Worm (Caenorhabditis elegans) whole organism, young adult: ENCODE data around the gene C50F4.16.

Experiments used
- B0019.2 ChIP-seq: fragments of 200-800 bp; sonication (Bioruptor generic); conservative IDR thresholded peaks from 2 replicates; pipeline ENCODE4 v1.3.6; 2022; ENCODE audit warnings: missing genetic modification reagents, missing genetic modification characterization, missing compliant biosample characterization
- B0261.1 ChIP-seq: sonication (generic microtip); optimal IDR thresholded peaks from 2 replicates; lab custom pipeline; 2016; ENCODE audit warnings: mild to moderate bottlenecking, missing genetic modification characterization, moderate library complexity, missing compliant biosample characterization
- C17E4.6 ChIP-seq: fragments of 200-800 bp; sonication (Bioruptor generic); IDR thresholded peaks from 2 replicates; pipeline ENCODE4 v1.3.6; 2022; ENCODE audit warnings: missing genetic modification reagents, missing genetic modification characterization, missing compliant biosample characterization
- D2030.7 ChIP-seq: fragments of 200-800 bp; sonication (Bioruptor generic); IDR thresholded peaks from 2 replicates; pipeline ENCODE4 v1.3.6; 2022; ENCODE audit warnings: missing genetic modification reagents, missing genetic modification characterization, missing compliant biosample characterization
- F10E7.11 ChIP-seq: sonication (generic microtip); optimal IDR thresholded peaks from 2 replicates; lab custom pipeline; 2017; ENCODE audit warnings: mild to moderate bottlenecking, missing genetic modification characterization, moderate library complexity, missing compliant biosample characterization
- F52B5.7 ChIP-seq: sonication (generic microtip); optimal IDR thresholded peaks from 2 replicates; lab custom pipeline; 2016; ENCODE audit warnings: mild to moderate bottlenecking, missing genetic modification characterization, missing compliant biosample characterization
- K11D2.4 ChIP-seq: fragments of 200-800 bp; sonication (Bioruptor generic); IDR thresholded peaks from 2 replicates; pipeline ENCODE4 v1.3.6; 2022; ENCODE audit warnings: missing genetic modification reagents, missing genetic modification characterization, missing compliant biosample characterization
- Y53F4B.3 ChIP-seq: fragments of 200-800 bp; sonication (Bioruptor generic); IDR thresholded peaks from 2 replicates; pipeline ENCODE4 v1.3.6; 2022; ENCODE audit warnings: missing genetic modification reagents, missing genetic modification characterization, missing compliant biosample characterization
- akir-1 ChIP-seq: fragments of 200-800 bp; sonication (Bioruptor generic); optimal IDR thresholded peaks from 2 replicates; lab custom pipeline; 2018; ENCODE audit warnings: mild to moderate bottlenecking, missing genetic modification characterization, moderate library complexity, missing compliant biosample characterization
- aptf-3 ChIP-seq: fragments of 200-800 bp; sonication (Bioruptor generic); IDR thresholded peaks from 2 replicates; pipeline ENCODE4 v1.3.6; 2022; ENCODE audit warnings: missing genetic modification characterization, missing compliant biosample characterization
- attf-3 ChIP-seq: fragments of 200-800 bp; sonication (Bioruptor generic); conservative IDR thresholded peaks from 2 replicates; pipeline ENCODE4 v1.3.6; 2022; ENCODE audit warnings: missing genetic modification reagents, missing genetic modification characterization, missing compliant biosample characterization
- attf-5 ChIP-seq: fragments of 200-800 bp; sonication (Bioruptor generic); optimal IDR thresholded peaks from 2 replicates; lab custom pipeline; 2018; ENCODE audit warnings: mild to moderate bottlenecking, missing genetic modification characterization, missing compliant biosample characterization
- bed-2 ChIP-seq: fragments of 200-800 bp; sonication (Bioruptor generic); IDR thresholded peaks from 2 replicates; pipeline ENCODE4 v1.3.6; 2022; ENCODE audit warnings: missing genetic modification reagents, missing genetic modification characterization, missing compliant biosample characterization
- cebp-1 ChIP-seq, 2 experiments: fragments of 200-800 bp in 1 of 2; sonication (Bioruptor generic) in 1 of 2; sonication (generic microtip) in 1 of 2; IDR thresholded peaks in 1 of 2; optimal IDR thresholded peaks in 1 of 2; 2 replicates each; pipeline versions ENCODE4 v1.3.6 to Lab custom; 2017 to 2022; ENCODE audit warnings: missing compliant biosample characterization in 2 of 2, missing genetic modification characterization in 2 of 2, mild to moderate bottlenecking in 1 of 2, missing genetic modification reagents in 1 of 2, moderate library complexity in 1 of 2
- chd-7 ChIP-seq: sonication (generic microtip); optimal IDR thresholded peaks from 2 replicates; lab custom pipeline; 2016; ENCODE audit warnings: mild to moderate bottlenecking, missing genetic modification characterization, moderate library complexity, missing compliant biosample characterization
- dpl-1 ChIP-seq: fragments of 150-350 bp; optimal IDR thresholded peaks from 2 replicates; lab custom pipeline; 2014; ENCODE audit warnings: missing biosample characterization, missing genetic modification reagents, missing genetic modification characterization
- ets-4 ChIP-seq: fragments of 200-800 bp; sonication (Bioruptor generic); optimal IDR thresholded peaks from 2 replicates; lab custom pipeline; 2018; ENCODE audit warnings: mild to moderate bottlenecking, missing genetic modification characterization, missing compliant biosample characterization
- hmg-1.2 ChIP-seq: fragments of 200-800 bp; sonication (Bioruptor generic); IDR thresholded peaks from 2 replicates; pipeline ENCODE4 v1.3.6; 2022; ENCODE audit warnings: missing genetic modification reagents, missing genetic modification characterization, missing compliant biosample characterization
- lin-35 ChIP-seq, 3 experiments: fragments of 150-350 bp in 2 of 3; sonication (generic microtip) in 1 of 3; optimal IDR thresholded peaks; 2 replicates each; lab custom pipeline; 2014 to 2018; ENCODE audit warnings: missing biosample characterization in 3 of 3, missing genetic modification characterization in 3 of 3, missing genetic modification reagents in 3 of 3
- lin-40 ChIP-seq: sonication (generic microtip); optimal IDR thresholded peaks from 2 replicates; lab custom pipeline; 2016; ENCODE audit warnings: missing genetic modification characterization, mild to moderate bottlenecking, missing compliant biosample characterization, missing genotype, missing genetic modification reagents
- lsl-1 ChIP-seq: fragments of 200-800 bp; sonication (Bioruptor generic); optimal IDR thresholded peaks from 2 replicates; lab custom pipeline; 2018; ENCODE audit warnings: mild to moderate bottlenecking, missing genetic modification characterization, moderate library complexity, missing compliant biosample characterization
- madf-10 ChIP-seq: sonication (generic microtip); optimal IDR thresholded peaks from 2 replicates; lab custom pipeline; 2016; ENCODE audit warnings: mild to moderate bottlenecking, missing genetic modification characterization, missing compliant biosample characterization
- madf-6 ChIP-seq: fragments of 200-800 bp; sonication (Bioruptor generic); IDR thresholded peaks from 2 replicates; pipeline ENCODE4 v1.3.6; 2022; ENCODE audit warnings: missing genetic modification reagents, missing genetic modification characterization, missing compliant biosample characterization
- madf-8 ChIP-seq: fragments of 200-800 bp; sonication (Bioruptor generic); conservative IDR thresholded peaks from 2 replicates; pipeline ENCODE4 v1.3.6; 2022; ENCODE audit warnings: missing genetic modification reagents, missing genetic modification characterization, missing compliant biosample characterization
- nhr-80 ChIP-seq: sonication (generic microtip); optimal IDR thresholded peaks from 2 replicates; lab custom pipeline; 2016; ENCODE audit warnings: missing genetic modification characterization, missing compliant biosample characterization
- pbrm-1 ChIP-seq: fragments of 200-800 bp; sonication (Bioruptor generic); IDR thresholded peaks from 2 replicates; pipeline ENCODE4 v1.3.6; 2022; ENCODE audit warnings: missing genetic modification reagents, missing genetic modification characterization, missing compliant biosample characterization
- pha-4 ChIP-seq: fragments of 150-350 bp; sonication (generic microtip); optimal IDR thresholded peaks from 2 replicates; lab custom pipeline; 2014; ENCODE audit warnings: missing biosample characterization, missing genetic modification reagents, missing genetic modification characterization
- rcor-1 ChIP-seq: fragments of 200-800 bp; sonication (Bioruptor generic); IDR thresholded peaks from 2 replicates; pipeline ENCODE4 v1.3.6; 2022; ENCODE audit warnings: missing genetic modification reagents, missing genetic modification characterization, missing compliant biosample characterization
- snpc-1.3 ChIP-seq: sonication (generic microtip); optimal IDR thresholded peaks from 2 replicates; lab custom pipeline; 2017; ENCODE audit warnings: missing genetic modification characterization, mild to moderate bottlenecking, missing compliant biosample characterization, antibody characterized with exemption, moderate library complexity, missing genotype, missing genetic modification reagents; ENCODE audit not compliant: insufficient read depth
- zfh-2 ChIP-seq: fragments of 200-800 bp; sonication (Bioruptor generic); conservative IDR thresholded peaks from 2 replicates; pipeline ENCODE4 v1.3.6; 2022; ENCODE audit warnings: missing genetic modification reagents, missing genetic modification characterization, missing compliant biosample characterization
- ztf-22 ChIP-seq: fragments of 200-800 bp; sonication (Bioruptor generic); optimal IDR thresholded peaks from 2 replicates; lab custom pipeline; 2018; ENCODE audit warnings: mild to moderate bottlenecking, missing genetic modification characterization, moderate library complexity, missing compliant biosample characterization
- ztf-6 ChIP-seq: fragments of 200-800 bp; sonication (Bioruptor generic); IDR thresholded peaks from 2 replicates; pipeline ENCODE4 v1.3.6; 2022; ENCODE audit warnings: missing genetic modification reagents, missing genetic modification characterization, missing compliant biosample characterization

C50F4.16 gene

ce11 chrV:9536505-9536904, 4.9 kb downstream of the C50F4.16 start, which contains the start of gene C50F4.4 (continued):
- peak; percentile 80 for TF ChIP-seq lsl-1 (GFP tag; lab: Kevin White, UChicago)
- peak; percentile 85 for TF ChIP-seq madf-6
- TF ChIP-seq lin-40 (tag; lab: Kevin White, UChicago) = no peak
- peak; percentile 17 for TF ChIP-seq dpl-1 (GFP tag; lab: Kevin White, UChicago)
- no peak for TF ChIP-seq B0261.1 (tag; lab: Kevin White, UChicago)
- TF ChIP-seq rcor-1 (GFP tag; lab: Robert Waterston, UW) = peak; percentile 43
- peak; percentile 58; the same call in 1 of the 2 replicates for TF ChIP-seq K11D2.4 (GFP tag; lab: Robert Waterston, UW)
- TF ChIP-seq madf-10 = no peak
- peak; percentile 34; the same call in 1 of the 2 replicates for TF ChIP-seq cebp-1 (GFP tag; IDR thresholded peaks at IDR 0.05; lab: Robert Waterston, UW)
- TF ChIP-seq cebp-1 (tag; optimal IDR thresholded peaks at IDR 0.05; lab: Kevin White, UChicago) = no peak
- no peak for TF ChIP-seq bed-2 (GFP tag; lab: Robert Waterston, UW)
- no peak for TF ChIP-seq B0019.2 (GFP tag; lab: Robert Waterston, UW)
- TF ChIP-seq, all 124 proteins: peak for 25

ce11 chrV:9534621-9535020, 6.8 kb downstream of the C50F4.16 start, which contains the start of gene tag-329:
TSS of gene tag-329 (plus strand) at chrV:9534921.
- TF ChIP-seq chd-7 = no peak
- TF ChIP-seq ztf-6 (GFP tag; lab: Robert Waterston, UW) = no peak
- no peak for TF ChIP-seq F10E7.11 (tag; lab: Kevin White, UChicago)
- TF ChIP-seq snpc-1.3 (tag; lab: Kevin White, UChicago) = no peak
- TF ChIP-seq C17E4.6 (GFP tag; lab: Robert Waterston, UW) = no peak
- TF ChIP-seq zfh-2 (GFP tag; lab: Robert Waterston, UW) = no peak

DNA sequence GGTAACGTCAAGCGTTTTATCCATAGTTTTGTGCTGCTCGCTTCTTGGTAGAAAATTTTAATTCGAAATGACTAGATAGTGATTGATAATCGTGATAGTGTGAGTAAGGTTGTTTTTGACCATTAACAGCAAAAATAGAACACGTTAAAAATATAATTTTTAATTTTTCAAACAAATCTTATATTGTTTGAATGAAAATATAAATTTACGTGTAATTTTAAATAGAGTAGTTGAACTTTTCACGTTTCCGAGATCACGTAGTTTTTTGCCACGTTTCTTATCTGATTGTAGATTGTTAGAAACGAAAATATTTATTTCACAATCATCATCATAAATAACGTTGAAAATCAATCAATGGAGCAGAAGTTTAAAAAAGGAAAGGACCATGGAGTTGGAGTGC, 9.9 kb downstream of the C50F4.16 start, which contains the start of the genes C50F4.10 and pfk-1.2:
TSS of gene C50F4.10 (minus strand) at position 101 of the 400 bp plus-strand sequence.
TSS of gene pfk-1.2 (plus strand) at position 325 of the 400 bp plus-strand sequence.
- TF ChIP-seq snpc-1.3 (tag; lab: Kevin White, UChicago) = no peak
- no peak for TF ChIP-seq akir-1 (GFP tag; lab: Kevin White, UChicago)
- TF ChIP-seq attf-3 = no peak
- TF ChIP-seq, all 124 proteins: peak for 0

DNA sequence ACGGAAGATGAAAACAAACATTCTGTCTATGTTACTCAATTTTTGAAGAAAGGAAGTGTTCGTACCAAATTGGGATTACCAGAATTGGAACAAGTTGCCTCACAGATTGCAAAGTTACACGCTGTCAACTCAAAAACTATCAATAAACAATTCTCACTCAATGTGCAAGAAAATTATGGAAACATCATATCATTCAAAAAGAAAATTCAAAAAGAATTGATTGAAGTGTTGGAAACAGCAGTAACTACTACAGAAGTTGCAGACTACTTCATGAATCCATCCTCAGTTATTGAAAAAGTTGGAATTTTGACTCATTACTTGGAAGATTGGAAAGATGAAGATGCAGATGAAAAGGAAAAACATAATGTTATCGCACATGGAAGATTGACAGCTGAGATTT, 13.4 kb downstream of the C50F4.16 start:
- no peak for TF ChIP-seq madf-8 (GFP tag; lab: Robert Waterston, UW)
- TF ChIP-seq D2030.7 (GFP tag; lab: Robert Waterston, UW) = no peak
- no peak for TF ChIP-seq lin-35 (GFP tag; optimal IDR thresholded peaks at IDR 0.05; lab: Kevin White, UChicago)
- TF ChIP-seq Y53F4B.3 (GFP tag; lab: Robert Waterston, UW) = no peak

DNA sequence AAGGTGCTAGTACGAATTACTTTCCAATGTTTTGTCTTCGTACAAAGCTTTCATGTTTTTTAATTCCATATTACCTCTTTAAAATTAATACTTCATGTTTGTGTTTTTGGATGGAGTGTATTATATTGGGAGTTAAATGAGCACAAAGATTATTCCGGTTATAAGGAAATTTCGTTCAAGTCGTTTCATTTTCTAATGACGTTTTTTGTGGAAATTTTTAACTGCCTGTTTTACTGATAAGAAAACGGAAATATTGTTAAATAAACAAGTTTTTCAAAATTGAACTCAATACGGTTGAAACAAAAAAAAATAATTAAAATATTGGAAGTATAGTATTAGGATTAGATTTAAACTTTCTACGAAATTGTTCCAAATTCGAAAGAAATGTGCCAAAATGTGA, 14.1 kb downstream of the C50F4.16 start:
- TF ChIP-seq aptf-3 (GFP tag; lab: Robert Waterston, UW) (no peak), F52B5.7 (tag; lab: Kevin White, UChicago) (no peak), pha-4 (no peak), snpc-1.3 (tag; lab: Kevin White, UChicago) (no peak), nhr-80 (tag; lab: Kevin White, UChicago) (peak; percentile 3)

DNA sequence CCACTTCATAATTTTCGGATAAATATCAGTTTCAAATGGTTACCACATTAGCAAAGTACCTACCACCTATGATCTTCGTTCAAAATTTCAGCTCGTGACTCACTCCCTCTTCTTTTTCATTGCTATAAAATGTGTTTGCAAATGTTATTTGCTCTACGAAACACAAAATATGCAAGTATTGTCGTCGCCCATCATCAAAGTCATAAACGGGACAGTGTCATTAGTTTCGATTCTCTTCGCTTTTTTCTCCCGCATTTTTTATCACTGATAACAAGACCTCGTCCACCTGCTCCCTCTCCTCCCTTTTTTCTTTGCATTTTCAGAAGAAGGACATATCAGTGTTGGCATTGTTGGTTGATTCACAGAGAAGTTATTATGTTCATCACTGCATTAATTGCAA, 14.9 kb downstream of the C50F4.16 start, which contains the start of gene C50F4.1:
TSS of gene C50F4.1 (plus strand) at position 324 of the 400 bp plus-strand sequence.
- TF ChIP-seq pbrm-1 (GFP tag; lab: Robert Waterston, UW) (no peak), ztf-22 (no peak), aptf-3 (GFP tag; lab: Robert Waterston, UW) (no peak), hmg-1.2 (GFP tag; lab: Robert Waterston, UW) (no peak), ets-4 (GFP tag; lab: Kevin White, UChicago) (peak; percentile 37), attf-5 (GFP tag; lab: Kevin White, UChicago) (no peak), lin-35 (GFP tag; optimal IDR thresholded peaks at IDR 0.05; lab: Kevin White, UChicago) (no peak), nhr-80 (tag; lab: Kevin White, UChicago) (peak; percentile 95)
